Worm (Caenorhabditis elegans) whole organism, L4 larva: ENCODE data around the gene tnt-2.

Experiments
- T26A8.4 ChIP-seq: fragments of 200-800 bp; sonication (Bioruptor generic); IDR thresholded peaks from 2 replicates; pipeline ENCODE4 v1.3.6; 2022; ENCODE audit warnings: missing genetic modification characterization, missing compliant biosample characterization
- ZK337.2 ChIP-seq: fragments of 200-800 bp; sonication (Bioruptor generic); IDR thresholded peaks from 2 replicates; pipeline ENCODE4 v1.3.6; 2022; ENCODE audit warnings: missing genetic modification reagents, missing genetic modification characterization, missing compliant biosample characterization
- aha-1 ChIP-seq: fragments of 150-350 bp; peaks from one replicate; lab custom pipeline; 2014; ENCODE audit warnings: missing biosample characterization, missing genetic modification characterization
- ceh-20 ChIP-seq: fragments of 200-800 bp; sonication (Bioruptor generic); IDR thresholded peaks from 2 replicates; pipeline ENCODE4 v1.3.6; 2022; ENCODE audit warnings: missing genetic modification reagents, missing genetic modification characterization, missing compliant biosample characterization
- ceh-32 ChIP-seq: sonication (generic microtip); optimal IDR thresholded peaks from 2 replicates; lab custom pipeline; 2016; ENCODE audit warnings: mild to moderate bottlenecking, missing genetic modification characterization, missing compliant biosample characterization; ENCODE audit not compliant: poor library complexity
- ceh-44 ChIP-seq: fragments of 200-800 bp; sonication (Bioruptor generic); IDR thresholded peaks from 2 replicates; pipeline ENCODE4 v1.3.6; 2022; ENCODE audit warnings: missing genetic modification reagents, missing genetic modification characterization, missing compliant biosample characterization
- ceh-82 ChIP-seq: sonication (generic microtip); optimal IDR thresholded peaks from 2 replicates; lab custom pipeline; 2017; ENCODE audit warnings: missing biosample characterization, missing genetic modification characterization
- cey-2 ChIP-seq: sonication (generic microtip); optimal IDR thresholded peaks from 3 replicates; lab custom pipeline; 2017; ENCODE audit warnings: missing genetic modification characterization, mild to moderate bottlenecking, missing compliant biosample characterization, antibody characterized with exemption, borderline replicate concordance; ENCODE audit not compliant: insufficient read depth
- daf-16 ChIP-seq, 3 experiments: sonication (generic microtip); optimal IDR thresholded peaks; 2 replicates each; lab custom pipeline; 2016 to 2017; ENCODE audit warnings: missing genetic modification characterization in 3 of 3, missing genetic modification reagents in 3 of 3, mild to moderate bottlenecking in 2 of 3, missing compliant biosample characterization in 2 of 3, missing biosample characterization in 1 of 3, moderate library complexity in 1 of 3
- dmd-6 ChIP-seq: fragments of 200-800 bp; sonication (Bioruptor generic); IDR thresholded peaks from 2 replicates; pipeline ENCODE4 v1.3.6; 2022; ENCODE audit warnings: missing genetic modification reagents, missing genetic modification characterization, missing compliant biosample characterization
- dmd-8 ChIP-seq: fragments of 200-800 bp; sonication (Bioruptor generic); IDR thresholded peaks from 2 replicates; pipeline ENCODE4 v1.3.6; 2022; ENCODE audit warnings: missing genetic modification characterization, missing compliant biosample characterization
- dpl-1 ChIP-seq: fragments of 150-350 bp; optimal IDR thresholded peaks from 2 replicates; lab custom pipeline; 2014; ENCODE audit warnings: missing biosample characterization, missing genetic modification reagents, missing genetic modification characterization
- duxl-1 ChIP-seq: sonication (generic microtip); optimal IDR thresholded peaks from 2 replicates; lab custom pipeline; 2016; ENCODE audit warnings: mild to moderate bottlenecking, missing genetic modification characterization, moderate library complexity, missing compliant biosample characterization; ENCODE audit not compliant: poor library complexity
- dve-1 ChIP-seq: sonication (generic microtip); optimal IDR thresholded peaks from 2 replicates; lab custom pipeline; 2017; ENCODE audit warnings: antibody characterized with exemption, mild to moderate bottlenecking, missing genetic modification characterization, missing compliant biosample characterization; ENCODE audit not compliant: insufficient read depth
- egl-43 ChIP-seq: fragments of 200-800 bp; sonication (Bioruptor generic); IDR thresholded peaks from 2 replicates; pipeline ENCODE4 v1.3.6; 2022; ENCODE audit warnings: missing genetic modification reagents, missing genetic modification characterization, missing compliant biosample characterization
- fkh-10 ChIP-seq: fragments of 150-350 bp; optimal IDR thresholded peaks from 2 replicates; lab custom pipeline; 2014; ENCODE audit warnings: missing biosample characterization, missing genetic modification reagents, missing genetic modification characterization
- hlh-11 ChIP-seq: fragments of 200-800 bp; sonication (Bioruptor generic); optimal IDR thresholded peaks from 2 replicates; lab custom pipeline; 2018; ENCODE audit warnings: mild to moderate bottlenecking, missing genetic modification characterization, missing compliant biosample characterization
- hlh-30 ChIP-seq: sonication (generic microtip); optimal IDR thresholded peaks from 2 replicates; lab custom pipeline; 2017; ENCODE audit warnings: antibody characterized with exemption, mild to moderate bottlenecking, missing genetic modification characterization, missing compliant biosample characterization; ENCODE audit not compliant: insufficient read depth
- hmg-1.1 ChIP-seq: fragments of 200-800 bp; sonication (Bioruptor generic); IDR thresholded peaks from 2 replicates; pipeline ENCODE4 v1.3.6; 2022; ENCODE audit warnings: missing genetic modification reagents, missing genetic modification characterization, missing compliant biosample characterization
- jun-1 ChIP-seq: fragments of 150-350 bp; optimal IDR thresholded peaks from 2 replicates; lab custom pipeline; 2014; ENCODE audit warnings: missing biosample characterization, missing genetic modification reagents, missing genetic modification characterization
- lin-13 ChIP-seq: fragments of 150-350 bp; optimal IDR thresholded peaks from 2 replicates; lab custom pipeline; 2014; ENCODE audit warnings: missing biosample characterization, missing genetic modification reagents, missing genetic modification characterization
- lsy-2 ChIP-seq, 2 experiments: fragments of 150-350 bp in 1 of 2; sonication (generic microtip) in 1 of 2; optimal IDR thresholded peaks; 2 replicates each; lab custom pipeline; 2014 to 2017; ENCODE audit warnings: missing biosample characterization in 2 of 2, missing genetic modification characterization in 2 of 2
- madf-5 ChIP-seq, 2 experiments: fragments of 200-800 bp; sonication (Bioruptor generic); IDR thresholded peaks; 2 replicates each; pipeline ENCODE4 v1.3.6; 2022; ENCODE audit warnings: missing compliant biosample characterization in 2 of 2, missing genetic modification characterization in 2 of 2
- mdl-1 ChIP-seq, 2 experiments: fragments of 150-350 bp in 1 of 2; sonication (generic microtip) in 1 of 2; optimal IDR thresholded peaks; 2 replicates each; lab custom pipeline; 2014 to 2017; ENCODE audit warnings: missing biosample characterization in 2 of 2, missing genetic modification characterization in 2 of 2
- mep-1 ChIP-seq: fragments of 150-350 bp; sonication (generic microtip); optimal IDR thresholded peaks from 3 replicates; lab custom pipeline; 2014; ENCODE audit warnings: missing biosample characterization, missing genetic modification characterization
- mes-2 ChIP-seq: sonication (generic microtip); optimal IDR thresholded peaks from 2 replicates; lab custom pipeline; 2016; ENCODE audit warnings: missing genotype, mild to moderate bottlenecking, missing genetic modification characterization, missing compliant biosample characterization; ENCODE audit not compliant: poor library complexity, severe bottlenecking
- mxl-2 ChIP-seq: fragments of 200-800 bp; sonication (Bioruptor generic); conservative IDR thresholded peaks from 2 replicates; pipeline ENCODE4 v1.3.6; 2022; ENCODE audit warnings: missing genetic modification reagents, missing genetic modification characterization, missing compliant biosample characterization
- mxl-3 ChIP-seq: fragments of 200-800 bp; sonication (Bioruptor generic); optimal IDR thresholded peaks from 2 replicates; lab custom pipeline; 2018; ENCODE audit warnings: mild to moderate bottlenecking, missing genetic modification characterization, missing compliant biosample characterization
- nhr-10 ChIP-seq: fragments of 150-350 bp; optimal IDR thresholded peaks from 2 replicates; lab custom pipeline; 2014; ENCODE audit warnings: missing biosample characterization, missing genetic modification characterization
- nhr-11 ChIP-seq: fragments of 150-350 bp; optimal IDR thresholded peaks from 2 replicates; lab custom pipeline; 2014; ENCODE audit warnings: missing biosample characterization, missing genetic modification characterization
- nhr-111 ChIP-seq: fragments of 200-800 bp; sonication (Bioruptor generic); optimal IDR thresholded peaks from 2 replicates; lab custom pipeline; 2018; ENCODE audit warnings: mild to moderate bottlenecking, missing genetic modification characterization, missing compliant biosample characterization
- nhr-25 ChIP-seq: sonication (generic microtip); optimal IDR thresholded peaks from 2 replicates; lab custom pipeline; 2017; ENCODE audit warnings: missing genetic modification characterization, mild to moderate bottlenecking, missing compliant biosample characterization, antibody characterized with exemption, moderate library complexity, borderline replicate concordance; ENCODE audit not compliant: insufficient read depth
- nhr-28 ChIP-seq: fragments of 150-350 bp; optimal IDR thresholded peaks from 2 replicates; lab custom pipeline; 2014; ENCODE audit warnings: missing biosample characterization, missing genetic modification characterization
- nhr-41 ChIP-seq: fragments of 200-800 bp; sonication (Bioruptor generic); IDR thresholded peaks from 2 replicates; pipeline ENCODE4 v1.3.6; 2022; ENCODE audit warnings: missing genetic modification reagents, missing genetic modification characterization, missing compliant biosample characterization
- nhr-48 ChIP-seq: sonication (generic microtip); optimal IDR thresholded peaks from 2 replicates; lab custom pipeline; 2016; ENCODE audit warnings: mild to moderate bottlenecking, missing genetic modification characterization, missing compliant biosample characterization
- nhr-76 ChIP-seq: fragments of 150-350 bp; optimal IDR thresholded peaks from 2 replicates; lab custom pipeline; 2014; ENCODE audit warnings: missing biosample characterization, missing genetic modification characterization
- pha-4 ChIP-seq, 2 experiments: fragments of 150-350 bp in 1 of 2; fragments of 200-800 bp in 1 of 2; sonication (Bioruptor generic) in 1 of 2; IDR thresholded peaks in 1 of 2; optimal IDR thresholded peaks in 1 of 2; 2 replicates each; pipeline versions ENCODE4 v1.3.6 to Lab custom; 2014 to 2022; ENCODE audit warnings: missing genetic modification characterization in 2 of 2, missing genetic modification reagents in 2 of 2, missing biosample characterization in 1 of 2, missing compliant biosample characterization in 1 of 2
- php-3 ChIP-seq: fragments of 200-800 bp; sonication (Bioruptor generic); IDR thresholded peaks from 2 replicates; pipeline ENCODE4 v1.3.6; 2022; ENCODE audit warnings: missing genetic modification reagents, missing genetic modification characterization, missing compliant biosample characterization
- pqm-1 ChIP-seq: sonication (generic microtip); optimal IDR thresholded peaks from 2 replicates; lab custom pipeline; 2017; ENCODE audit warnings: missing biosample characterization, missing genetic modification characterization
- snpc-4 ChIP-seq: fragments of 150-350 bp; optimal IDR thresholded peaks from 2 replicates; lab custom pipeline; 2014; ENCODE audit warnings: missing biosample characterization, missing genetic modification characterization
- spr-3 ChIP-seq: fragments of 200-800 bp; sonication (Bioruptor generic); optimal IDR thresholded peaks from 2 replicates; lab custom pipeline; 2018; ENCODE audit warnings: mild to moderate bottlenecking, missing genetic modification characterization, missing compliant biosample characterization
- tra-1 ChIP-seq: fragments of 200-800 bp; sonication (Bioruptor generic); IDR thresholded peaks from 2 replicates; pipeline ENCODE4 v1.3.6; 2022; ENCODE audit warnings: missing genetic modification reagents, missing genetic modification characterization, missing compliant biosample characterization
- vab-7 ChIP-seq: fragments of 200-800 bp; sonication (Bioruptor generic); IDR thresholded peaks from 2 replicates; pipeline ENCODE4 v1.3.6; 2022; ENCODE audit warnings: missing genetic modification reagents, missing genetic modification characterization, missing compliant biosample characterization
- zag-1 ChIP-seq: fragments of 150-350 bp; optimal IDR thresholded peaks from 2 replicates; lab custom pipeline; 2014; ENCODE audit warnings: missing biosample characterization, missing genetic modification characterization
- ztf-11 ChIP-seq: fragments of 150-350 bp; optimal IDR thresholded peaks from 2 replicates; lab custom pipeline; 2014; ENCODE audit warnings: missing biosample characterization, missing genetic modification characterization
- ztf-7 ChIP-seq: fragments of 150-350 bp; optimal IDR thresholded peaks from 2 replicates; lab custom pipeline; 2014; ENCODE audit warnings: missing biosample characterization, missing genetic modification characterization

Gene tnt-2

ce11 chrX:8755987-8756386 is 32.6 kb upstream of the tnt-2 start:
- no peak for TF ChIP-seq aha-1
- TF ChIP-seq hmg-1.1 = no peak
- TF ChIP-seq daf-16 (GFP tag; optimal IDR thresholded peaks at IDR 0.05; lab: Kevin White, UChicago) = no peak
- TF ChIP-seq daf-16 (tag; optimal IDR thresholded peaks at IDR 0.05; lab: Kevin White, UChicago) = peak; percentile 96
- peak; percentile 89 for TF ChIP-seq dve-1
- no peak for TF ChIP-seq fkh-10
- TF ChIP-seq nhr-76 = no peak
- TF ChIP-seq hlh-11 (tag; lab: Kevin White, UChicago) = peak; percentile 38
- peak; percentile 29; the same call in 1 of the 2 replicates for TF ChIP-seq dmd-6
- TF ChIP-seq nhr-48 (tag; lab: Kevin White, UChicago) = peak; percentile 18
- peak; percentile 64 for TF ChIP-seq hlh-30 (tag; lab: Kevin White, UChicago)
- TF ChIP-seq nhr-28 (tag; lab: Kevin White, UChicago) = peak; percentile 24
- TF ChIP-seq, all 104 proteins: peak for 7

ce11 chrX:8754285-8754795 is 31.0 kb upstream of the tnt-2 start:
- no peak for TF ChIP-seq lin-13 (GFP tag; lab: Kevin White, UChicago)
- TF ChIP-seq tra-1 (GFP tag; lab: Robert Waterston, UW) = no peak
- peak; percentile 29 for TF ChIP-seq nhr-28 (tag; lab: Kevin White, UChicago)
- TF ChIP-seq nhr-10 (tag; lab: Kevin White, UChicago) = no peak
- TF ChIP-seq php-3 (GFP tag; lab: Robert Waterston, UW) = no peak
- no peak for TF ChIP-seq mxl-3 (GFP tag; lab: Kevin White, UChicago)
- TF ChIP-seq ceh-44 (GFP tag; lab: Robert Waterston, UW) = no peak
- no peak for TF ChIP-seq spr-3 (GFP tag; lab: Kevin White, UChicago)
- TF ChIP-seq ceh-32 (tag; lab: Kevin White, UChicago) = no peak
- no peak for TF ChIP-seq ceh-82 (tag; lab: Kevin White, UChicago)
- TF ChIP-seq mxl-2 (GFP tag; lab: Robert Waterston, UW) = no peak
- TF ChIP-seq dpl-1 (GFP tag; lab: Kevin White, UChicago) = no peak
- TF ChIP-seq nhr-111 (GFP tag; lab: Kevin White, UChicago) = no peak
- TF ChIP-seq dve-1 = peak; percentile 23
- no peak for TF ChIP-seq nhr-41 (GFP tag; lab: Robert Waterston, UW)
- TF ChIP-seq pha-4 (GFP tag; IDR thresholded peaks at IDR 0.05; lab: Robert Waterston, UW) = no peak
- TF ChIP-seq pha-4 (tag; optimal IDR thresholded peaks at IDR 0.05; lab: Kevin White, UChicago) = no peak
- no peak for TF ChIP-seq egl-43 (GFP tag; lab: Robert Waterston, UW)
- TF ChIP-seq mdl-1 (tag; optimal IDR thresholded peaks at IDR 0.05; lab: Kevin White, UChicago) = peak in 1 of 2 experiments; percentile 15
- TF ChIP-seq pqm-1 (tag; lab: Kevin White, UChicago) = no peak
- peak; percentile 10 for TF ChIP-seq nhr-11 (tag; lab: Kevin White, UChicago)
- no peak for TF ChIP-seq fkh-10
- TF ChIP-seq madf-5 (GFP tag; IDR thresholded peaks at IDR 0.05; lab: Robert Waterston, UW) = no peak
- no peak for TF ChIP-seq ztf-11 (tag; lab: Kevin White, UChicago)
- TF ChIP-seq dmd-8 (GFP tag; lab: Robert Waterston, UW) = no peak
- peak in 1 of 2 experiments; percentile 38 for TF ChIP-seq daf-16 (GFP tag; optimal IDR thresholded peaks at IDR 0.05; lab: Kevin White, UChicago)
- peak; percentile 74 for TF ChIP-seq daf-16 (tag; optimal IDR thresholded peaks at IDR 0.05; lab: Kevin White, UChicago)

DNA sequence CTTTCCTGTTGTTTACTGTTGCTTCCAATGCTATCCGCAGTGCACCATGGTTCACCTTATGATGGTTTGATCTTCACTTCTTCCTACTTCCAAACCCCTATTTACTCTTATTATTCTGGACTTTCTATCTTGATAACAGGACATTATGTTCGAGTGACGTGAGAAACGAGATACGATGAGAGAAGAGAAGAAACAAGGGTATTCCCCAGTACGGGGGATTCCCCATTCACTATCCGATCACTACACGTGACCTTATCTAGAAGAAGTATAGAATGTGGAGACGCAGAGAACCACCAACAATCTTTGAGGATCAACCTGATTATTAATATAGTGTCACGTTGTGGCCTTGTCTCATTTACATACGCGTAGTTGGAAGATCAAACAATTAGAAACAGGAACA is 29.2 kb upstream of the tnt-2 start:
- TF ChIP-seq jun-1 (tag; lab: Kevin White, UChicago) (no peak), zag-1 (tag; lab: Kevin White, UChicago) (no peak), mes-2 (tag; lab: Kevin White, UChicago) (no peak), vab-7 (no peak), ztf-7 (no peak), daf-16 (GFP tag; optimal IDR thresholded peaks at IDR 0.05; lab: Kevin White, UChicago) (no peak), daf-16 (tag; optimal IDR thresholded peaks at IDR 0.05; lab: Kevin White, UChicago) (peak; percentile 42), dmd-6 (0 out of 2 replicates have a peak, but pooled peaks have one; percentile 9), cey-2 (tag; lab: Kevin White, UChicago) (no peak), lsy-2 (tag; optimal IDR thresholded peaks at IDR 0.05; lab: Kevin White, UChicago) (no peak), mep-1 (tag; lab: Kevin White, UChicago) (no peak), duxl-1 (tag; lab: Kevin White, UChicago) (no peak), ceh-20 (GFP tag; lab: Robert Waterston, UW) (no peak), T26A8.4 (GFP tag; lab: Robert Waterston, UW) (no peak), ZK337.2 (GFP tag; lab: Robert Waterston, UW) (no peak), php-3 (GFP tag; lab: Robert Waterston, UW) (no peak), nhr-25 (no peak), snpc-4 (no peak)
